Worm (Caenorhabditis elegans) whole organism, L4 larva: ENCODE results near the gene F47B7.4.

Experiments
- D1046.2 ChIP-seq: fragments of 200-800 bp; sonication (Bioruptor generic); IDR thresholded peaks from 2 replicates; pipeline ENCODE4 v1.3.6; 2022; ENCODE audit warnings: missing genetic modification characterization, missing compliant biosample characterization
- R02D3.7 ChIP-seq: fragments of 150-350 bp; sonication (generic microtip); optimal IDR thresholded peaks from 3 replicates; lab custom pipeline; 2014; ENCODE audit warnings: missing biosample characterization, missing genetic modification characterization
- T20F7.1 ChIP-seq: fragments of 200-800 bp; sonication (Bioruptor generic); optimal IDR thresholded peaks from 2 replicates; lab custom pipeline; 2018; ENCODE audit warnings: mild to moderate bottlenecking, missing genetic modification characterization, missing compliant biosample characterization
- Y5F2A.4 ChIP-seq: fragments of 200-800 bp; sonication (Bioruptor generic); optimal IDR thresholded peaks from 2 replicates; lab custom pipeline; 2018; ENCODE audit warnings: mild to moderate bottlenecking, missing genetic modification characterization, missing compliant biosample characterization
- Y75B8A.6 ChIP-seq: fragments of 200-800 bp; sonication (Bioruptor generic); IDR thresholded peaks from 2 replicates; pipeline ENCODE4 v1.3.6; 2022; ENCODE audit warnings: missing genetic modification reagents, missing genetic modification characterization, missing compliant biosample characterization
- ZK337.2 ChIP-seq: fragments of 200-800 bp; sonication (Bioruptor generic); IDR thresholded peaks from 2 replicates; pipeline ENCODE4 v1.3.6; 2022; ENCODE audit warnings: missing genetic modification reagents, missing genetic modification characterization, missing compliant biosample characterization
- ZK546.5 ChIP-seq, 2 experiments: sonication (generic microtip); optimal IDR thresholded peaks; 2 replicates each; lab custom pipeline; 2017; ENCODE audit warnings: missing biosample characterization in 2 of 2, missing genetic modification characterization in 2 of 2
- aha-1 ChIP-seq: fragments of 150-350 bp; peaks from one replicate; lab custom pipeline; 2014; ENCODE audit warnings: missing biosample characterization, missing genetic modification characterization
- ceh-28 ChIP-seq: fragments of 150-350 bp; optimal IDR thresholded peaks from 2 replicates; lab custom pipeline; 2014; ENCODE audit warnings: missing biosample characterization, missing genetic modification reagents, missing genetic modification characterization
- ceh-32 ChIP-seq: sonication (generic microtip); optimal IDR thresholded peaks from 2 replicates; lab custom pipeline; 2016; ENCODE audit warnings: mild to moderate bottlenecking, missing genetic modification characterization, missing compliant biosample characterization; ENCODE audit not compliant: poor library complexity
- ceh-44 ChIP-seq: fragments of 200-800 bp; sonication (Bioruptor generic); IDR thresholded peaks from 2 replicates; pipeline ENCODE4 v1.3.6; 2022; ENCODE audit warnings: missing genetic modification reagents, missing genetic modification characterization, missing compliant biosample characterization
- ces-1 ChIP-seq: fragments of 150-350 bp; sonication (generic microtip); optimal IDR thresholded peaks from 4 replicates; lab custom pipeline; 2014; ENCODE audit warnings: missing biosample characterization, missing genetic modification reagents, missing genetic modification characterization
- daf-12 ChIP-seq: fragments of 150-350 bp; optimal IDR thresholded peaks from 2 replicates; lab custom pipeline; 2014; ENCODE audit warnings: missing biosample characterization, missing genetic modification reagents, missing genetic modification characterization
- daf-19 ChIP-seq: fragments of 200-800 bp; sonication (Bioruptor generic); conservative IDR thresholded peaks from 2 replicates; pipeline ENCODE4 v1.3.6; 2022; ENCODE audit warnings: missing genetic modification characterization, missing compliant biosample characterization
- daf-8 ChIP-seq: fragments of 200-800 bp; sonication (Bioruptor generic); IDR thresholded peaks from 2 replicates; pipeline ENCODE4 v1.3.6; 2022; ENCODE audit warnings: missing genetic modification characterization, missing compliant biosample characterization
- dmd-8 ChIP-seq: fragments of 200-800 bp; sonication (Bioruptor generic); IDR thresholded peaks from 2 replicates; pipeline ENCODE4 v1.3.6; 2022; ENCODE audit warnings: missing genetic modification characterization, missing compliant biosample characterization
- dmd-9 ChIP-seq: fragments of 200-800 bp; sonication (Bioruptor generic); IDR thresholded peaks from 2 replicates; pipeline ENCODE4 v1.3.6; 2022; ENCODE audit warnings: missing genetic modification reagents, missing genetic modification characterization, missing compliant biosample characterization
- dpl-1 ChIP-seq: fragments of 150-350 bp; optimal IDR thresholded peaks from 2 replicates; lab custom pipeline; 2014; ENCODE audit warnings: missing biosample characterization, missing genetic modification reagents, missing genetic modification characterization
- duxl-1 ChIP-seq: sonication (generic microtip); optimal IDR thresholded peaks from 2 replicates; lab custom pipeline; 2016; ENCODE audit warnings: mild to moderate bottlenecking, missing genetic modification characterization, moderate library complexity, missing compliant biosample characterization; ENCODE audit not compliant: poor library complexity
- dve-1 ChIP-seq: sonication (generic microtip); optimal IDR thresholded peaks from 2 replicates; lab custom pipeline; 2017; ENCODE audit warnings: antibody characterized with exemption, mild to moderate bottlenecking, missing genetic modification characterization, missing compliant biosample characterization; ENCODE audit not compliant: insufficient read depth
- egl-27 ChIP-seq: sonication (generic microtip); optimal IDR thresholded peaks from 3 replicates; lab custom pipeline; 2017; ENCODE audit warnings: missing biosample characterization, missing genetic modification reagents, missing genetic modification characterization
- egl-43 ChIP-seq: fragments of 200-800 bp; sonication (Bioruptor generic); IDR thresholded peaks from 2 replicates; pipeline ENCODE4 v1.3.6; 2022; ENCODE audit warnings: missing genetic modification reagents, missing genetic modification characterization, missing compliant biosample characterization
- fos-1 ChIP-seq: fragments of 150-350 bp; optimal IDR thresholded peaks from 2 replicates; lab custom pipeline; 2014; ENCODE audit warnings: missing biosample characterization, missing genetic modification characterization
- hif-1 ChIP-seq, 2 experiments: sonication (generic microtip); optimal IDR thresholded peaks; 2 replicates each; lab custom pipeline; 2016 to 2017; ENCODE audit warnings: missing compliant biosample characterization in 2 of 2, missing genetic modification characterization in 2 of 2, missing genetic modification reagents in 2 of 2, missing genotype in 2 of 2, mild to moderate bottlenecking in 1 of 2
- hlh-11 ChIP-seq: fragments of 200-800 bp; sonication (Bioruptor generic); optimal IDR thresholded peaks from 2 replicates; lab custom pipeline; 2018; ENCODE audit warnings: mild to moderate bottlenecking, missing genetic modification characterization, missing compliant biosample characterization
- hlh-30 ChIP-seq: sonication (generic microtip); optimal IDR thresholded peaks from 2 replicates; lab custom pipeline; 2017; ENCODE audit warnings: antibody characterized with exemption, mild to moderate bottlenecking, missing genetic modification characterization, missing compliant biosample characterization; ENCODE audit not compliant: insufficient read depth
- hmg-1.1 ChIP-seq: fragments of 200-800 bp; sonication (Bioruptor generic); IDR thresholded peaks from 2 replicates; pipeline ENCODE4 v1.3.6; 2022; ENCODE audit warnings: missing genetic modification reagents, missing genetic modification characterization, missing compliant biosample characterization
- jun-1 ChIP-seq: fragments of 150-350 bp; optimal IDR thresholded peaks from 2 replicates; lab custom pipeline; 2014; ENCODE audit warnings: missing biosample characterization, missing genetic modification reagents, missing genetic modification characterization
- lin-15B ChIP-seq: fragments of 150-350 bp; sonication (generic microtip); optimal IDR thresholded peaks from 3 replicates; lab custom pipeline; 2014; ENCODE audit warnings: missing biosample characterization, missing genetic modification characterization
- lin-29 ChIP-seq: fragments of 200-800 bp; sonication (Bioruptor generic); IDR thresholded peaks from 2 replicates; pipeline ENCODE4 v1.3.6; 2022; ENCODE audit warnings: missing genetic modification reagents, missing genetic modification characterization, missing compliant biosample characterization
- lin-38 ChIP-seq: fragments of 200-800 bp; sonication (Bioruptor generic); IDR thresholded peaks from 2 replicates; pipeline ENCODE4 v1.3.6; 2022; ENCODE audit warnings: missing genetic modification reagents, missing genetic modification characterization, missing compliant biosample characterization
- madf-9 ChIP-seq: fragments of 200-800 bp; sonication (Bioruptor generic); conservative IDR thresholded peaks from 2 replicates; pipeline ENCODE4 v1.3.6; 2022; ENCODE audit warnings: missing genetic modification reagents, missing genetic modification characterization, missing compliant biosample characterization
- mdl-1 ChIP-seq, 2 experiments: fragments of 150-350 bp in 1 of 2; sonication (generic microtip) in 1 of 2; optimal IDR thresholded peaks; 2 replicates each; lab custom pipeline; 2014 to 2017; ENCODE audit warnings: missing biosample characterization in 2 of 2, missing genetic modification characterization in 2 of 2
- nhr-10 ChIP-seq: fragments of 150-350 bp; optimal IDR thresholded peaks from 2 replicates; lab custom pipeline; 2014; ENCODE audit warnings: missing biosample characterization, missing genetic modification characterization
- nhr-102 ChIP-seq: sonication (generic microtip); optimal IDR thresholded peaks from 2 replicates; lab custom pipeline; 2016; ENCODE audit warnings: mild to moderate bottlenecking, missing genetic modification characterization, moderate library complexity, missing compliant biosample characterization
- nhr-111 ChIP-seq: fragments of 200-800 bp; sonication (Bioruptor generic); optimal IDR thresholded peaks from 2 replicates; lab custom pipeline; 2018; ENCODE audit warnings: mild to moderate bottlenecking, missing genetic modification characterization, missing compliant biosample characterization
- nhr-25 ChIP-seq: sonication (generic microtip); optimal IDR thresholded peaks from 2 replicates; lab custom pipeline; 2017; ENCODE audit warnings: missing genetic modification characterization, mild to moderate bottlenecking, missing compliant biosample characterization, antibody characterized with exemption, moderate library complexity, borderline replicate concordance; ENCODE audit not compliant: insufficient read depth
- nhr-48 ChIP-seq: sonication (generic microtip); optimal IDR thresholded peaks from 2 replicates; lab custom pipeline; 2016; ENCODE audit warnings: mild to moderate bottlenecking, missing genetic modification characterization, missing compliant biosample characterization
- nhr-6 ChIP-seq: fragments of 150-350 bp; optimal IDR thresholded peaks from 2 replicates; lab custom pipeline; 2014; ENCODE audit warnings: missing biosample characterization, missing genetic modification characterization
- php-3 ChIP-seq: fragments of 200-800 bp; sonication (Bioruptor generic); IDR thresholded peaks from 2 replicates; pipeline ENCODE4 v1.3.6; 2022; ENCODE audit warnings: missing genetic modification reagents, missing genetic modification characterization, missing compliant biosample characterization
- saeg-2 ChIP-seq: fragments of 200-800 bp; sonication (Bioruptor generic); IDR thresholded peaks from 2 replicates; pipeline ENCODE4 v1.3.6; 2022; ENCODE audit warnings: missing genetic modification reagents, missing genetic modification characterization, missing compliant biosample characterization
- set-16 ChIP-seq: fragments of 200-800 bp; sonication (Bioruptor generic); IDR thresholded peaks from 2 replicates; pipeline ENCODE4 v1.3.6; 2022; ENCODE audit warnings: missing genetic modification reagents, missing genetic modification characterization, missing compliant biosample characterization
- skn-1 ChIP-seq: fragments of 150-350 bp; optimal IDR thresholded peaks from 2 replicates; lab custom pipeline; 2014; ENCODE audit warnings: missing biosample characterization, missing genetic modification characterization
- vab-7 ChIP-seq: fragments of 200-800 bp; sonication (Bioruptor generic); IDR thresholded peaks from 2 replicates; pipeline ENCODE4 v1.3.6; 2022; ENCODE audit warnings: missing genetic modification reagents, missing genetic modification characterization, missing compliant biosample characterization
- zfp-2 ChIP-seq: sonication (generic microtip); optimal IDR thresholded peaks from 2 replicates; lab custom pipeline; 2016; ENCODE audit warnings: mild to moderate bottlenecking, missing genetic modification characterization, missing compliant biosample characterization
- zfp-3 ChIP-seq: fragments of 200-800 bp; sonication (Bioruptor generic); conservative IDR thresholded peaks from 2 replicates; pipeline ENCODE4 v1.3.6; 2022; ENCODE audit warnings: missing genetic modification reagents, missing genetic modification characterization, missing compliant biosample characterization
- zip-11 ChIP-seq: fragments of 200-800 bp; sonication (Bioruptor generic); IDR thresholded peaks from 2 replicates; pipeline ENCODE4 v1.3.6; 2022; ENCODE audit warnings: missing genetic modification characterization, missing compliant biosample characterization
- ztf-11 ChIP-seq: fragments of 150-350 bp; optimal IDR thresholded peaks from 2 replicates; lab custom pipeline; 2014; ENCODE audit warnings: missing biosample characterization, missing genetic modification characterization

F47B7.4 gene

DNA sequence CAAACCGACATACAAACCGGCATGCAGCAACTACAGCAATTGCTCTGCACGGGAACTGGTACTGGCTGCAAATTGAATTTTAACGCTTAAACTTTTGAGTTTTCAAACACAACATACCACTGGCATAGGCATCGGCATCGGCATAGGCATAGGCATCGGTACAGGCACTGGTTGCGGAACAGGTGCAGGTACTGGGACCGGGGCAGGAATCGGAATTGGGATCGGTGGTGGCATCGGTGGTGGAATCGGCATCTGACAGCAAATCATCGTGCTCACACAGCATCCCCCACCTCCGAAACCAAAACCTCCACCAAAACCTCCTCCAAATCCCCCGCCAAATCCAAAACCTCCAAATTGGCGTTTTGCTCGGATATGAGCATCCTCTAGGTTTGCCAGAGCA lies 27.7 kb upstream of the F47B7.4 start:
- peak; percentile 57; the same call in 1 of the 2 replicates for TF ChIP-seq egl-43 (GFP tag; lab: Robert Waterston, UW)
- TF ChIP-seq set-16 (GFP tag; lab: Robert Waterston, UW), result peak; percentile 65; the same call in 1 of the 2 replicates
- TF ChIP-seq nhr-48 (tag; lab: Kevin White, UChicago), result no peak
- peak; percentile 29 for TF ChIP-seq aha-1 (tag; lab: Kevin White, UChicago)

ce11 chrX:3793389-3793788 lies 26.9 kb upstream of the F47B7.4 start:
- TF ChIP-seq R02D3.7 (no peak), duxl-1 (tag; lab: Kevin White, UChicago) (peak; percentile 75), dpl-1 (GFP tag; lab: Kevin White, UChicago) (no peak), dve-1 (tag; lab: Kevin White, UChicago) (peak; percentile 72), nhr-10 (tag; lab: Kevin White, UChicago) (no peak), ZK337.2 (GFP tag; lab: Robert Waterston, UW) (0 out of 2 replicates have a peak, but pooled peaks have one; percentile 27), nhr-111 (GFP tag; lab: Kevin White, UChicago) (no peak), hif-1 (tag; optimal IDR thresholded peaks at IDR 0.05; lab: Kevin White, UChicago) (no peak), hmg-1.1 (no peak; the same call in 1 of the 2 replicates), ZK546.5 (tag; optimal IDR thresholded peaks at IDR 0.05; lab: Kevin White, UChicago) (no peak), ceh-44 (GFP tag; lab: Robert Waterston, UW) (no peak), ceh-32 (no peak), jun-1 (no peak), ztf-11 (no peak), egl-43 (GFP tag; lab: Robert Waterston, UW) (peak; percentile 76), nhr-102 (tag; lab: Kevin White, UChicago) (peak; percentile 32), ces-1 (GFP tag; lab: Kevin White, UChicago) (no peak), saeg-2 (GFP tag; lab: Robert Waterston, UW) (no peak), D1046.2 (GFP tag; lab: Robert Waterston, UW) (peak; percentile 63; the same call in 1 of the 2 replicates), lin-15B (tag; lab: Kevin White, UChicago) (no peak), hlh-30 (tag; lab: Kevin White, UChicago) (peak; percentile 32), fos-1 (tag; lab: Kevin White, UChicago) (no peak), zfp-3 (GFP tag; lab: Robert Waterston, UW) (0 out of 2 replicates have a peak, but pooled peaks have one; percentile 43), zfp-2 (tag; lab: Kevin White, UChicago) (no peak), T20F7.1 (GFP tag; lab: Kevin White, UChicago) (no peak), madf-9 (GFP tag; lab: Robert Waterston, UW) (0 out of 2 replicates have a peak, but pooled peaks have one; percentile 30), mdl-1 (tag; optimal IDR thresholded peaks at IDR 0.05; lab: Kevin White, UChicago) (no peak), aha-1 (tag; lab: Kevin White, UChicago) (peak; percentile 96), set-16 (GFP tag; lab: Robert Waterston, UW) (no peak), lin-29 (GFP tag; lab: Robert Waterston, UW) (no peak), hlh-11 (peak; percentile 20), nhr-25 (tag; lab: Kevin White, UChicago) (no peak), daf-8 (0 out of 2 replicates have a peak, but pooled peaks have one; percentile 42), lin-38 (no peak; the same call in 1 of the 2 replicates), Y5F2A.4 (no peak), skn-1 (tag; lab: Kevin White, UChicago) (no peak), egl-27 (tag; lab: Kevin White, UChicago) (no peak), php-3 (GFP tag; lab: Robert Waterston, UW) (no peak), zip-11 (GFP tag; lab: Robert Waterston, UW) (no peak), Y75B8A.6 (no peak), ceh-28 (no peak), dmd-9 (GFP tag; lab: Robert Waterston, UW) (0 out of 2 replicates have a peak, but pooled peaks have one; percentile 13), vab-7 (GFP tag; lab: Robert Waterston, UW) (peak; percentile 81), dmd-8 (GFP tag; lab: Robert Waterston, UW) (peak; percentile 78), daf-12 (tag; lab: Kevin White, UChicago) (no peak), daf-19 (GFP tag; lab: Robert Waterston, UW) (0 out of 2 replicates have a peak, but pooled peaks have one; percentile 61), nhr-6 (peak; percentile 54)
